Worm (Caenorhabditis elegans): ENCODE measurements around the gene imp-2.

- no peak for TF ChIP-seq flt-1 (GFP tag; IDR thresholded peaks at IDR 0.05)
- TF ChIP-seq ref-1 (GFP tag; conservative IDR thresholded peaks at IDR 0.05): no peak
- TF ChIP-seq klf-2 (GFP tag; conservative IDR thresholded peaks at IDR 0.05): no peak
- TF ChIP-seq ztf-29 (GFP tag; IDR thresholded peaks at IDR 0.05): no peak
- no peak for TF ChIP-seq tab-1 (GFP tag; IDR thresholded peaks at IDR 0.05)
- TF ChIP-seq ztf-23 (GFP tag; IDR thresholded peaks at IDR 0.05): no peak
- no peak for TF ChIP-seq T22C8.4 (GFP tag; IDR thresholded peaks at IDR 0.05)
Observed at ce11 chrIV:11146962-11147470, 28.3 kb upstream of the imp-2 start, which contains the start of gene pigq-1.
